Worm (Caenorhabditis elegans) whole organism, young adult: Measurements from ENCODE around the gene cpg-1.
A peak's percentile ranks its signal among the peaks of the same experiment; 100 is the strongest.

Experiments
- B0261.1 ChIP-seq: sonication (generic microtip); optimal IDR thresholded peaks from 2 replicates; lab custom pipeline; 2016; ENCODE audit warnings: mild to moderate bottlenecking, missing genetic modification characterization, moderate library complexity, missing compliant biosample characterization
- F10E7.11 ChIP-seq: sonication (generic microtip); optimal IDR thresholded peaks from 2 replicates; lab custom pipeline; 2017; ENCODE audit warnings: mild to moderate bottlenecking, missing genetic modification characterization, moderate library complexity, missing compliant biosample characterization
- F23B12.7 ChIP-seq: sonication (generic microtip); optimal IDR thresholded peaks from 2 replicates; lab custom pipeline; 2017; ENCODE audit warnings: missing genetic modification characterization, mild to moderate bottlenecking, missing compliant biosample characterization, antibody characterized with exemption, moderate library complexity; ENCODE audit not compliant: insufficient read depth
- F33H1.4 ChIP-seq: fragments of 200-800 bp; sonication (Bioruptor generic); IDR thresholded peaks from 2 replicates; pipeline ENCODE4 v1.3.6; 2022; ENCODE audit warnings: missing genetic modification reagents, missing genetic modification characterization, missing compliant biosample characterization
- F39B2.1 ChIP-seq: fragments of 200-800 bp; sonication (Bioruptor generic); IDR thresholded peaks from 2 replicates; pipeline ENCODE4 v1.3.6; 2022; ENCODE audit warnings: missing genetic modification reagents, missing genetic modification characterization, missing compliant biosample characterization
- F55B11.4 ChIP-seq: sonication (generic microtip); optimal IDR thresholded peaks from 2 replicates; lab custom pipeline; 2016; ENCODE audit warnings: missing compliant biosample characterization, missing genetic modification characterization, borderline replicate concordance; ENCODE audit not compliant: insufficient read depth
- T07F8.4 ChIP-seq: sonication (generic microtip); optimal IDR thresholded peaks from 2 replicates; lab custom pipeline; 2016; ENCODE audit warnings: mild to moderate bottlenecking, missing genetic modification characterization, moderate library complexity, missing compliant biosample characterization
- T26A5.8 ChIP-seq: sonication (generic microtip); optimal IDR thresholded peaks from 2 replicates; lab custom pipeline; 2016; ENCODE audit warnings: missing genetic modification characterization, missing compliant biosample characterization
- Y56A3A.18 ChIP-seq: fragments of 200-800 bp; sonication (Bioruptor generic); IDR thresholded peaks from 2 replicates; pipeline ENCODE4 v1.3.6; 2022; ENCODE audit warnings: missing genetic modification reagents, missing genetic modification characterization, missing compliant biosample characterization
- Y67H2A.10 ChIP-seq: fragments of 200-800 bp; sonication (Bioruptor generic); conservative IDR thresholded peaks from 2 replicates; pipeline ENCODE4 v1.3.6; 2022; ENCODE audit warnings: missing genetic modification reagents, missing genetic modification characterization, missing compliant biosample characterization
- Y79H2A.3 ChIP-seq: fragments of 200-800 bp; sonication (Bioruptor generic); conservative IDR thresholded peaks from 2 replicates; pipeline ENCODE4 v1.3.6; 2022; ENCODE audit warnings: missing genetic modification reagents, missing genetic modification characterization, missing compliant biosample characterization
- athp-1 ChIP-seq: sonication (generic microtip); optimal IDR thresholded peaks from 2 replicates; lab custom pipeline; 2017; ENCODE audit warnings: mild to moderate bottlenecking, missing genetic modification characterization, missing compliant biosample characterization
- ccch-3 ChIP-seq: fragments of 200-800 bp; sonication (Bioruptor generic); optimal IDR thresholded peaks from 2 replicates; lab custom pipeline; 2018; ENCODE audit warnings: mild to moderate bottlenecking, missing genetic modification characterization, missing compliant biosample characterization
- cebp-2 ChIP-seq: fragments of 200-800 bp; sonication (Bioruptor generic); IDR thresholded peaks from 2 replicates; pipeline ENCODE4 v1.3.6; 2022; ENCODE audit warnings: missing genetic modification characterization, missing compliant biosample characterization
- ceh-40 ChIP-seq: fragments of 200-800 bp; sonication (Bioruptor generic); IDR thresholded peaks from 2 replicates; pipeline ENCODE4 v1.3.6; 2022; ENCODE audit warnings: missing genetic modification characterization, missing compliant biosample characterization
- die-1 ChIP-seq: sonication (generic microtip); optimal IDR thresholded peaks from 2 replicates; lab custom pipeline; 2016; ENCODE audit warnings: missing genotype, mild to moderate bottlenecking, missing genetic modification characterization, missing compliant biosample characterization
- dpff-1 ChIP-seq: sonication (generic microtip); optimal IDR thresholded peaks from 2 replicates; lab custom pipeline; 2017; ENCODE audit warnings: mild to moderate bottlenecking, missing genetic modification characterization, missing compliant biosample characterization
- egl-44 ChIP-seq: fragments of 200-800 bp; sonication (Bioruptor generic); IDR thresholded peaks from 2 replicates; pipeline ENCODE4 v1.3.6; 2022; ENCODE audit warnings: missing genetic modification reagents, missing genetic modification characterization, missing compliant biosample characterization
- him-1 ChIP-seq: sonication (generic microtip); optimal IDR thresholded peaks from 2 replicates; lab custom pipeline; 2016; ENCODE audit warnings: missing genotype, missing genetic modification reagents, missing genetic modification characterization, missing compliant biosample characterization
- hlh-12 ChIP-seq: sonication (generic microtip); optimal IDR thresholded peaks from 2 replicates; lab custom pipeline; 2016; ENCODE audit warnings: missing genetic modification characterization, missing compliant biosample characterization
- hlh-26 ChIP-seq: fragments of 200-800 bp; sonication (Bioruptor generic); conservative IDR thresholded peaks from 2 replicates; pipeline ENCODE4 v1.3.6; 2022; ENCODE audit warnings: missing genetic modification reagents, missing genetic modification characterization, missing compliant biosample characterization
- hmg-20 ChIP-seq: fragments of 200-800 bp; sonication (Bioruptor generic); IDR thresholded peaks from 2 replicates; pipeline ENCODE4 v1.3.6; 2022; ENCODE audit warnings: missing genetic modification reagents, missing genetic modification characterization, missing compliant biosample characterization
- hrde-1 ChIP-seq: sonication (generic microtip); optimal IDR thresholded peaks from 2 replicates; lab custom pipeline; 2016; ENCODE audit warnings: missing genetic modification characterization, mild to moderate bottlenecking, missing compliant biosample characterization, moderate library complexity, missing genotype, missing genetic modification reagents, borderline replicate concordance
- lag-1 ChIP-seq: fragments of 200-800 bp; sonication (Bioruptor generic); IDR thresholded peaks from 2 replicates; pipeline ENCODE4 v1.3.6; 2022; ENCODE audit warnings: missing genetic modification reagents, missing genetic modification characterization, missing compliant biosample characterization
- let-526 ChIP-seq: fragments of 200-800 bp; sonication (Bioruptor generic); IDR thresholded peaks from 2 replicates; pipeline ENCODE4 v1.3.6; 2022; ENCODE audit warnings: missing genetic modification reagents, missing genetic modification characterization, missing compliant biosample characterization
- lsl-1 ChIP-seq: fragments of 200-800 bp; sonication (Bioruptor generic); optimal IDR thresholded peaks from 2 replicates; lab custom pipeline; 2018; ENCODE audit warnings: mild to moderate bottlenecking, missing genetic modification characterization, moderate library complexity, missing compliant biosample characterization
- madf-3 ChIP-seq: fragments of 200-800 bp; sonication (Bioruptor generic); IDR thresholded peaks from 2 replicates; pipeline ENCODE4 v1.3.6; 2022; ENCODE audit warnings: missing genetic modification reagents, missing genetic modification characterization, missing compliant biosample characterization
- madf-6 ChIP-seq: fragments of 200-800 bp; sonication (Bioruptor generic); IDR thresholded peaks from 2 replicates; pipeline ENCODE4 v1.3.6; 2022; ENCODE audit warnings: missing genetic modification reagents, missing genetic modification characterization, missing compliant biosample characterization
- madf-8 ChIP-seq: fragments of 200-800 bp; sonication (Bioruptor generic); conservative IDR thresholded peaks from 2 replicates; pipeline ENCODE4 v1.3.6; 2022; ENCODE audit warnings: missing genetic modification reagents, missing genetic modification characterization, missing compliant biosample characterization
- mxl-1 ChIP-seq: sonication (generic microtip); optimal IDR thresholded peaks from 2 replicates; lab custom pipeline; 2016; ENCODE audit warnings: missing genetic modification characterization, missing compliant biosample characterization
- nfyb-1 ChIP-seq: fragments of 200-800 bp; sonication (Bioruptor generic); IDR thresholded peaks from 2 replicates; pipeline ENCODE4 v1.3.6; 2022; ENCODE audit warnings: missing genetic modification reagents, missing genetic modification characterization, missing compliant biosample characterization
- nhr-80 ChIP-seq: sonication (generic microtip); optimal IDR thresholded peaks from 2 replicates; lab custom pipeline; 2016; ENCODE audit warnings: missing genetic modification characterization, missing compliant biosample characterization
- nhr-90 ChIP-seq: sonication (generic microtip); optimal IDR thresholded peaks from 2 replicates; lab custom pipeline; 2016; ENCODE audit warnings: missing genotype, mild to moderate bottlenecking, missing genetic modification characterization, missing compliant biosample characterization
- pbrm-1 ChIP-seq: fragments of 200-800 bp; sonication (Bioruptor generic); IDR thresholded peaks from 2 replicates; pipeline ENCODE4 v1.3.6; 2022; ENCODE audit warnings: missing genetic modification reagents, missing genetic modification characterization, missing compliant biosample characterization
- rec-8 ChIP-seq, 2 experiments: sonication (generic microtip); optimal IDR thresholded peaks; 2 replicates each; lab custom pipeline; 2016; ENCODE audit warnings: mild to moderate bottlenecking in 2 of 2, missing genetic modification characterization in 2 of 2, missing genetic modification reagents in 2 of 2, missing genotype in 2 of 2, missing biosample characterization in 1 of 2, missing compliant biosample characterization in 1 of 2, moderate library complexity in 1 of 2
- rpc-1 ChIP-seq, 2 experiments: fragments of 150-350 bp in 1 of 2; sonication (generic microtip) in 1 of 2; optimal IDR thresholded peaks; 2 replicates each; lab custom pipeline; 2014 to 2018; ENCODE audit warnings: missing biosample characterization in 1 of 2, missing genetic modification characterization in 1 of 2, missing genetic modification reagents in 1 of 2, missing genotype in 1 of 2
- sdz-38 ChIP-seq: sonication (generic microtip); optimal IDR thresholded peaks from 2 replicates; lab custom pipeline; 2016; ENCODE audit warnings: missing genotype, missing genetic modification characterization, missing compliant biosample characterization
- snpc-4 ChIP-seq, 5 experiments: fragments of 150-350 bp in 1 of 5; sonication (generic microtip) in 4 of 5; optimal IDR thresholded peaks; 2 replicates each; lab custom pipeline; 2014 to 2018; ENCODE audit warnings: missing genetic modification characterization in 5 of 5, missing biosample characterization in 3 of 5, antibody characterized with exemption in 2 of 5, mild to moderate bottlenecking in 2 of 5, missing compliant biosample characterization in 2 of 5, missing genotype in 2 of 5, moderate library complexity in 2 of 5, missing genetic modification reagents in 1 of 5
- tbp1 ChIP-seq: fragments of 200-800 bp; sonication (Bioruptor generic); optimal IDR thresholded peaks from 2 replicates; lab custom pipeline; 2018; ENCODE audit warnings: mild to moderate bottlenecking, missing genetic modification characterization, missing compliant biosample characterization
- tlf-1 ChIP-seq: fragments of 200-800 bp; sonication (Bioruptor generic); optimal IDR thresholded peaks from 2 replicates; lab custom pipeline; 2018; ENCODE audit warnings: mild to moderate bottlenecking, missing genetic modification characterization, missing compliant biosample characterization
- unc-130 ChIP-seq: sonication (generic microtip); optimal IDR thresholded peaks from 2 replicates; lab custom pipeline; 2016; ENCODE audit warnings: missing genetic modification reagents, missing genetic modification characterization, missing compliant biosample characterization
- ztf-22 ChIP-seq: fragments of 200-800 bp; sonication (Bioruptor generic); optimal IDR thresholded peaks from 2 replicates; lab custom pipeline; 2018; ENCODE audit warnings: mild to moderate bottlenecking, missing genetic modification characterization, moderate library complexity, missing compliant biosample characterization
- ztf-28 ChIP-seq: fragments of 200-800 bp; sonication (Bioruptor generic); IDR thresholded peaks from 2 replicates; pipeline ENCODE4 v1.3.6; 2022; ENCODE audit warnings: missing genetic modification reagents, missing genetic modification characterization, missing compliant biosample characterization
- ztf-3 ChIP-seq: fragments of 200-800 bp; sonication (Bioruptor generic); optimal IDR thresholded peaks from 2 replicates; lab custom pipeline; 2018; ENCODE audit warnings: mild to moderate bottlenecking, missing genetic modification characterization, missing compliant biosample characterization
- ztf-6 ChIP-seq: fragments of 200-800 bp; sonication (Bioruptor generic); IDR thresholded peaks from 2 replicates; pipeline ENCODE4 v1.3.6; 2022; ENCODE audit warnings: missing genetic modification reagents, missing genetic modification characterization, missing compliant biosample characterization

Gene cpg-1

ce11 chrIII:4449893-4450579 is 39.1 kb upstream of the cpg-1 start, which contains the start of gene ceh-43 (continued):
- TF ChIP-seq tbp1 (GFP tag; lab: Kevin White, UChicago) (peak; percentile 92), egl-44 (no peak), mxl-1 (tag; lab: Kevin White, UChicago) (no peak), F10E7.11 (tag; lab: Kevin White, UChicago) (no peak), F33H1.4 (GFP tag; lab: Robert Waterston, UW) (peak; percentile 45), B0261.1 (tag; lab: Kevin White, UChicago) (peak; percentile 71), hlh-26 (GFP tag; lab: Robert Waterston, UW) (no peak), hrde-1 (tag; lab: Kevin White, UChicago) (no peak), hmg-20 (GFP tag; lab: Robert Waterston, UW) (no peak), F55B11.4 (tag; lab: Kevin White, UChicago) (no peak), rpc-1 (optimal IDR thresholded peaks at IDR 0.05; lab: Kevin White, UChicago) (peak; percentile 64), rpc-1 (tag; optimal IDR thresholded peaks at IDR 0.05; lab: Kevin White, UChicago) (peak; percentile 79), rec-8 (tag; optimal IDR thresholded peaks at IDR 0.05; lab: Kevin White, UChicago) (peak in 1 of 2 experiments; percentile 11), dpff-1 (tag; lab: Kevin White, UChicago) (no peak), ztf-6 (GFP tag; lab: Robert Waterston, UW) (no peak), let-526 (GFP tag; lab: Robert Waterston, UW) (no peak), nhr-90 (peak; percentile 11), Y79H2A.3 (no peak), snpc-4 (GFP tag; optimal IDR thresholded peaks at IDR 0.05; lab: Kevin White, UChicago) (peak; percentile 11), snpc-4 (tag; optimal IDR thresholded peaks at IDR 0.05; lab: Kevin White, UChicago) (peak in 1 of 4 experiments; percentile 17), ztf-3 (GFP tag; lab: Kevin White, UChicago) (no peak), madf-6 (GFP tag; lab: Robert Waterston, UW) (peak; percentile 64; the same call in 1 of the 2 replicates), ceh-40 (GFP tag; lab: Robert Waterston, UW) (no peak), die-1 (tag; lab: Kevin White, UChicago) (peak; percentile 35), hlh-12 (tag; lab: Kevin White, UChicago) (no peak), T07F8.4 (tag; lab: Kevin White, UChicago) (no peak), athp-1 (tag; lab: Kevin White, UChicago) (no peak), nfyb-1 (0 out of 2 replicates have a peak, but pooled peaks have one; percentile 32), ztf-28 (GFP tag; lab: Robert Waterston, UW) (0 out of 2 replicates have a peak, but pooled peaks have one; percentile 38), pbrm-1 (peak; percentile 60), F23B12.7 (peak; percentile 11), unc-130 (no peak), tlf-1 (no peak), nhr-80 (tag; lab: Kevin White, UChicago) (no peak), lag-1 (GFP tag; lab: Robert Waterston, UW) (no peak), T26A5.8 (tag; lab: Kevin White, UChicago) (no peak), Y56A3A.18 (GFP tag; lab: Robert Waterston, UW) (no peak), lsl-1 (GFP tag; lab: Kevin White, UChicago) (peak; percentile 33), cebp-2 (no peak), F39B2.1 (GFP tag; lab: Robert Waterston, UW) (no peak), sdz-38 (tag; lab: Kevin White, UChicago) (no peak), ztf-22 (GFP tag; lab: Kevin White, UChicago) (no peak), Y67H2A.10 (GFP tag; lab: Robert Waterston, UW) (no peak), madf-8 (GFP tag; lab: Robert Waterston, UW) (no peak), madf-3 (0 out of 2 replicates have a peak, but pooled peaks have one; percentile 44), him-1 (peak; percentile 46), ccch-3 (no peak)
